Fruit fly (Drosophila melanogaster) whole organism, wandering third instar larva: ENCODE measurements around the gene TfIIEbeta.

Experiments used
- Abd-B ChIP-seq: fragments of >200 bp; optimal IDR thresholded peaks from 2 replicates; lab custom pipeline; 2017; ENCODE audit warnings: missing biosample characterization, missing genetic modification characterization
- CG32264 ChIP-seq: fragments of 200-800 bp; sonication (Bioruptor generic); optimal IDR thresholded peaks from 2 replicates; lab custom pipeline; 2016; ENCODE audit warnings: missing biosample characterization, missing genetic modification characterization
- CG9705 ChIP-seq: fragments of 200-800 bp; sonication (Bioruptor generic); optimal IDR thresholded peaks from 2 replicates; lab custom pipeline; 2018; ENCODE audit warnings: missing biosample characterization, mild to moderate bottlenecking, missing genetic modification characterization
- CrebA ChIP-seq: fragments of 200-800 bp; sonication (Bioruptor generic); optimal IDR thresholded peaks from 2 replicates; lab custom pipeline; 2016; ENCODE audit warnings: missing biosample characterization, mild to moderate bottlenecking, missing genetic modification characterization, borderline replicate concordance
- Dfd ChIP-seq: fragments of >200 bp; optimal IDR thresholded peaks from 2 replicates; lab custom pipeline; 2017; ENCODE audit warnings: missing biosample characterization, missing genetic modification characterization
- Dif ChIP-seq: fragments of 200-275, 200-300 bp; sonication (Bioruptor generic); optimal IDR thresholded peaks from 2 replicates; lab custom pipeline; 2018; ENCODE audit warnings: missing biosample characterization, missing genetic modification characterization; ENCODE audit not compliant: partially characterized antibody
- GATAd ChIP-seq: sonication (Bioruptor generic); optimal IDR thresholded peaks from 2 replicates; lab custom pipeline; 2016; ENCODE audit warnings: missing biosample characterization, missing genetic modification characterization
- HLH106 ChIP-seq: fragments of 200-800 bp; optimal IDR thresholded peaks from 3 replicates; lab custom pipeline; 2019; ENCODE audit warnings: missing biosample characterization, mild to moderate bottlenecking, missing genetic modification characterization, moderate library complexity
- Hnf4 ChIP-seq: fragments of 200-800 bp; sonication (Bioruptor generic); optimal IDR thresholded peaks from 2 replicates; lab custom pipeline; 2016; ENCODE audit warnings: missing biosample characterization, mild to moderate bottlenecking, missing genetic modification characterization
- Hr78 ChIP-seq: fragments of >200 bp; optimal IDR thresholded peaks from 2 replicates; lab custom pipeline; 2017; ENCODE audit warnings: missing biosample characterization, missing genetic modification characterization
- Hr83 ChIP-seq: fragments of 200-300 bp; sonication (Bioruptor generic); optimal IDR thresholded peaks from 2 replicates; lab custom pipeline; 2016; ENCODE audit warnings: missing biosample characterization, mild to moderate bottlenecking, missing genetic modification characterization, moderate library complexity; ENCODE audit not compliant: poor library complexity, severe bottlenecking
- Jra ChIP-seq: sonication (Bioruptor generic); optimal IDR thresholded peaks from 2 replicates; lab custom pipeline; 2016; ENCODE audit warnings: missing biosample characterization, missing genetic modification characterization
- Mio ChIP-seq: sonication (Bioruptor generic); optimal IDR thresholded peaks from 2 replicates; lab custom pipeline; 2016; ENCODE audit warnings: missing biosample characterization, missing genetic modification characterization
- Myc ChIP-seq: fragments of >200 bp; optimal IDR thresholded peaks from 2 replicates; lab custom pipeline; 2017
- N ChIP-seq: fragments of >200 bp; optimal IDR thresholded peaks from 2 replicates; lab custom pipeline; 2018; ENCODE audit warnings: missing biosample characterization, missing external identifiers, missing genetic modification characterization
- OdsH ChIP-seq: fragments of 200-800 bp; sonication (Bioruptor generic); optimal IDR thresholded peaks from 2 replicates; lab custom pipeline; 2016; ENCODE audit warnings: missing biosample characterization, mild to moderate bottlenecking, missing genetic modification characterization
- Rel ChIP-seq, 2 experiments: fragments of 200-800 bp; sonication (Bioruptor generic) in 1 of 2; optimal IDR thresholded peaks; 2 replicates in 1 of 2; 3 replicates in 1 of 2; lab custom pipeline; 2016 to 2019; ENCODE audit warnings: mild to moderate bottlenecking in 2 of 2, missing biosample characterization in 2 of 2, missing genetic modification characterization in 2 of 2, moderate library complexity in 1 of 2
- Sp1 ChIP-seq: fragments of 200-800 bp; sonication (Bioruptor generic); optimal IDR thresholded peaks from 3 replicates; lab custom pipeline; 2019; ENCODE audit warnings: missing biosample characterization, mild to moderate bottlenecking, missing genetic modification characterization, moderate library complexity
- Vsx2 ChIP-seq: fragments of 200-300, 225-300 bp; sonication (Bioruptor generic); optimal IDR thresholded peaks from 2 replicates; lab custom pipeline; 2018; ENCODE audit warnings: missing biosample characterization, missing genetic modification characterization; ENCODE audit not compliant: partially characterized antibody
- br ChIP-seq: fragments of 200-800 bp; sonication (Bioruptor generic); optimal IDR thresholded peaks from 2 replicates; lab custom pipeline; 2016; ENCODE audit warnings: missing biosample characterization, missing genetic modification characterization
- brk ChIP-seq: fragments of 200-800 bp; sonication (Bioruptor generic); optimal IDR thresholded peaks from 2 replicates; lab custom pipeline; 2016; ENCODE audit warnings: missing biosample characterization, mild to moderate bottlenecking, missing genetic modification characterization
- dl ChIP-seq, 2 experiments: fragments of 175-275, 200-275 bp in 1 of 2; fragments of 200-275 bp in 1 of 2; sonication (Bioruptor generic); optimal IDR thresholded peaks; lab custom pipeline; 2018; ENCODE audit warnings: mild to moderate bottlenecking in 2 of 2, missing biosample characterization in 2 of 2, missing genetic modification characterization in 2 of 2, moderate library complexity in 2 of 2; ENCODE audit not compliant: partially characterized antibody in 2 of 2, insufficient read depth in 1 of 2
- dmrt93B ChIP-seq: fragments of 200-800 bp; sonication (Bioruptor generic); optimal IDR thresholded peaks from 2 replicates; lab custom pipeline; 2018; ENCODE audit warnings: missing biosample characterization, mild to moderate bottlenecking, missing genetic modification characterization
- dsf ChIP-seq: sonication (Bioruptor generic); optimal IDR thresholded peaks from 2 replicates; lab custom pipeline; 2016; ENCODE audit warnings: missing biosample characterization, missing genetic modification characterization, borderline replicate concordance
- ey ChIP-seq: fragments of 200-800 bp; sonication (Bioruptor generic); optimal IDR thresholded peaks from 2 replicates; lab custom pipeline; 2016; ENCODE audit warnings: missing biosample characterization, missing genetic modification characterization
- foxo ChIP-seq, 2 experiments: fragments of 200-800 bp; sonication (Bioruptor generic); optimal IDR thresholded peaks; 2 replicates in 1 of 2; 3 replicates in 1 of 2; lab custom pipeline; 2016 to 2017; ENCODE audit warnings: missing biosample characterization in 2 of 2, missing genetic modification characterization in 2 of 2
- fru ChIP-seq: fragments of 200-800 bp; sonication (Bioruptor generic); optimal IDR thresholded peaks from 3 replicates; lab custom pipeline; 2016; ENCODE audit warnings: missing biosample characterization, mild to moderate bottlenecking, missing genetic modification characterization
- h ChIP-seq: fragments of 200-800 bp; sonication (Bioruptor generic); optimal IDR thresholded peaks from 3 replicates; lab custom pipeline; 2016; ENCODE audit warnings: missing biosample characterization, mild to moderate bottlenecking, missing genetic modification characterization
- jim ChIP-seq: fragments of 175-275, 200-325 bp; sonication (Bioruptor generic); optimal IDR thresholded peaks from 2 replicates; lab custom pipeline; 2016; ENCODE audit warnings: missing biosample characterization, mild to moderate bottlenecking, missing genetic modification characterization
- lola ChIP-seq: fragments of >200 bp; optimal IDR thresholded peaks from 2 replicates; lab custom pipeline; 2017; ENCODE audit warnings: missing biosample characterization, missing genetic modification characterization
- pan ChIP-seq: fragments of >200 bp; optimal IDR thresholded peaks from 2 replicates; lab custom pipeline; 2017
- psq ChIP-seq: fragments of 200-800 bp; sonication (Bioruptor generic); optimal IDR thresholded peaks from 3 replicates; lab custom pipeline; 2017; ENCODE audit warnings: missing biosample characterization, mild to moderate bottlenecking, missing genetic modification characterization, moderate library complexity
- rgr ChIP-seq: fragments of 200-800 bp; sonication (Bioruptor generic); optimal IDR thresholded peaks from 3 replicates; lab custom pipeline; 2016; ENCODE audit warnings: missing biosample characterization, mild to moderate bottlenecking, missing genetic modification characterization
- sage ChIP-seq: fragments of 200-800 bp; sonication (Bioruptor generic); optimal IDR thresholded peaks from 2 replicates; lab custom pipeline; 2016; ENCODE audit warnings: missing biosample characterization, mild to moderate bottlenecking, missing genetic modification characterization
- sv ChIP-seq: fragments of 200-800 bp; sonication (Bioruptor generic); optimal IDR thresholded peaks from 3 replicates; lab custom pipeline; 2016; ENCODE audit warnings: missing biosample characterization, missing genetic modification characterization
- tai ChIP-seq: sonication (Bioruptor generic); optimal IDR thresholded peaks from 2 replicates; lab custom pipeline; 2016; ENCODE audit warnings: missing biosample characterization, missing genetic modification characterization
- usp ChIP-seq: fragments of >200 bp; optimal IDR thresholded peaks from 2 replicates; lab custom pipeline; 2017; ENCODE audit warnings: missing biosample characterization, missing genetic modification characterization
- woc ChIP-seq: sonication (Bioruptor generic); optimal IDR thresholded peaks from 2 replicates; lab custom pipeline; 2016; ENCODE audit warnings: missing biosample characterization, mild to moderate bottlenecking, missing genetic modification characterization

TfIIEbeta gene

DNA sequence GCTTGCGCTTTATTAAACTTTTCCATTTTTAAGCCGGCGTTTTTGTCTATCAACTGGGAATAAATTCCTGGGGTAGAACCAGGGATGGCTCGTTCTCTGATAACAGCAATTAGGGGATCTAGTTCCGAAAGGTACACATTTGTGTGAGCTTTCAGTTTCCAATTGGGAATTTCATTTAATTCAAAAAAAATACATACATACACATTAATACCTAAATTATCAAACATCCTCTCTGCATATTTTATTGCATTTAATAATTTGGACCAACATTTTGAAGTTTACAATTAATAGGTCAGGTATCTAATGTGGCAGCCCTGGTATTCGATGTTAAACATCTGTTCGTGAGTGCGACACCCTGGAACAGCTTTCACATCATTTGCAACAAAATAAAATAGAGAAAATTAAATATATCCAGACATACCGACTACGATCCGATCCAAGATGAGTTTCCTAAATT lies 27.7 kb upstream of the TfIIEbeta start, which contains the start of the genes CG15011 and CG1309:
TSS of gene CG15011 (minus strand) at position 51 of the 457 bp plus-strand sequence.
TSS of gene CG1309 (plus strand) at position 329 of the 457 bp plus-strand sequence.
- TF ChIP-seq pan (lab: Kevin White, UChicago) (no peak), CrebA (GFP tag; lab: Kevin White, UChicago) (no peak), br (GFP tag; lab: Kevin White, UChicago) (peak; percentile 83), Hr83 (GFP tag; lab: Kevin White, UChicago) (peak; percentile 47), foxo (GFP tag; optimal IDR thresholded peaks at IDR 0.05; lab: Kevin White, UChicago) (peak in 1 of 2 experiments; percentile 87), Vsx2 (GFP tag; lab: Kevin White, UChicago) (no peak), dl (GFP tag; optimal IDR thresholded peaks at IDR 0.05; lab: Kevin White, UChicago; ENCODE audit: insufficient read depth in 1 of 2, partially characterized antibody in 2 of 2) (no peak), usp (GFP tag; lab: Kevin White, UChicago) (no peak), dmrt93B (GFP tag; lab: Kevin White, UChicago) (peak; percentile 48), psq (peak; percentile 72), Rel (GFP tag; optimal IDR thresholded peaks at IDR 0.05; lab: Kevin White, UChicago) (no peak), Rel (tag; optimal IDR thresholded peaks at IDR 0.05; lab: Kevin White, UChicago) (peak; percentile 72), Dfd (GFP tag; lab: Kevin White, UChicago) (no peak), sage (no peak), Myc (lab: Kevin White, UChicago) (no peak), Dif (GFP tag; lab: Kevin White, UChicago) (no peak), GATAd (peak; percentile 88), CG9705 (GFP tag; lab: Kevin White, UChicago) (peak; percentile 83), h (GFP tag; lab: Kevin White, UChicago) (peak; percentile 90), rgr (GFP tag; lab: Kevin White, UChicago) (peak; percentile 88), brk (GFP tag; lab: Kevin White, UChicago) (no peak), sv (GFP tag; lab: Kevin White, UChicago) (peak; percentile 74), Hr78 (no peak), CG32264 (peak; percentile 19), Abd-B (no peak), ey (GFP tag; lab: Kevin White, UChicago) (peak; percentile 86), jim (GFP tag; lab: Kevin White, UChicago) (no peak), Mio (no peak), woc (GFP tag; lab: Kevin White, UChicago) (peak; percentile 94), HLH106 (tag; lab: Kevin White, UChicago) (peak; percentile 89), tai (no peak), Hnf4 (peak; percentile 85), fru (GFP tag; lab: Kevin White, UChicago) (peak; percentile 86), OdsH (GFP tag; lab: Kevin White, UChicago) (peak; percentile 82), N (no peak), Sp1 (peak; percentile 86), dsf (peak; percentile 51), Jra (GFP tag; lab: Kevin White, UChicago) (peak; percentile 86), lola (GFP tag; lab: Kevin White, UChicago) (no peak)

DNA sequence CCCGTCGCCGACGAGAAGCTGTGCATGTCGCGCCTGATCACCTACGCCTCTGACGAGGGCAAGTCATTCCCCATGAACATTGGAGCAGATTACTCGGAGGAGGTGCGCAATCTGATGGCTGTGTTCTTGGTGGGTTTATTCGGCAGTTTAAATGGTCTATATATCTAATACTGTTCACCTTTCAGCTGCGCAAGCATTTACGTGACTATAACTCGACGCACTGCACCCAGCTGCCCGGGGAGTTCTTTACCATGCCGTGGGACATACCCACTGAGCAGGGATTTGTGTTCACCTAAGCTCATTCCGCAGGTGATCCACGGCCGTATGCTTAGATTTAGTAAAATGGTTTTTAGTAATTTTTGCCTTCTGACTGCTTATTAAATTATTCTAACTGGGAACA lies 25.7 kb upstream of the TfIIEbeta start:
- TF ChIP-seq rgr (GFP tag; lab: Kevin White, UChicago) (no peak), Dif (GFP tag; lab: Kevin White, UChicago) (no peak), dmrt93B (GFP tag; lab: Kevin White, UChicago) (no peak), fru (GFP tag; lab: Kevin White, UChicago) (no peak), jim (GFP tag; lab: Kevin White, UChicago) (no peak), Hr78 (no peak), CG32264 (no peak), OdsH (GFP tag; lab: Kevin White, UChicago) (no peak), Mio (no peak), tai (no peak), woc (GFP tag; lab: Kevin White, UChicago) (no peak), br (GFP tag; lab: Kevin White, UChicago) (no peak), psq (no peak), Jra (GFP tag; lab: Kevin White, UChicago) (no peak), Dfd (GFP tag; lab: Kevin White, UChicago) (no peak)
